Fruit fly (Drosophila melanogaster) whole organism, embryonic: Measurements from ENCODE around the gene CG42759.
A peak's percentile ranks its signal among the peaks of the same experiment; 100 is the strongest.

Experiments used
- Bdp1 ChIP-seq: fragments of 200-800 bp; sonication (Bioruptor generic); optimal IDR thresholded peaks from 3 replicates; lab custom pipeline; 2016; ENCODE audit warnings: missing biosample characterization, missing genetic modification characterization
- C15 ChIP-seq: fragments of 200-800 bp; sonication (Bioruptor generic); IDR thresholded peaks from 3 replicates; pipeline ENCODE4 v1.3.6; 2022; ENCODE audit warnings: missing biosample characterization, missing genetic modification characterization
- CG1024 ChIP-seq: fragments of 200-800 bp; sonication (Bioruptor generic); IDR thresholded peaks from 2 replicates; pipeline ENCODE4 v1.3.6; 2022; ENCODE audit warnings: missing biosample characterization, missing genetic modification characterization
- CG10543 ChIP-seq: fragments of 200-800 bp; sonication (Bioruptor generic); optimal IDR thresholded peaks from 3 replicates; lab custom pipeline; 2017; ENCODE audit warnings: missing biosample characterization, mild to moderate bottlenecking, missing genetic modification characterization, moderate library complexity
- CG12071 ChIP-seq: fragments of 200-800 bp; sonication (Bioruptor generic); optimal IDR thresholded peaks from 3 replicates; lab custom pipeline; 2018; ENCODE audit warnings: missing biosample characterization, mild to moderate bottlenecking, missing genetic modification characterization
- CG14014 ChIP-seq: fragments of 200-800 bp; sonication (Bioruptor generic); IDR thresholded peaks from 2 replicates; pipeline ENCODE4 v1.3.6; 2022; ENCODE audit warnings: missing biosample characterization, missing genetic modification characterization
- CG1647 ChIP-seq: fragments of 200-800 bp; sonication (Bioruptor generic); optimal IDR thresholded peaks from 3 replicates; lab custom pipeline; 2016; ENCODE audit warnings: missing biosample characterization, missing genetic modification characterization
- CG17912 ChIP-seq: fragments of 200-800 bp; sonication (Bioruptor generic); optimal IDR thresholded peaks from 2 replicates; lab custom pipeline; 2018; ENCODE audit warnings: missing biosample characterization, mild to moderate bottlenecking, missing genetic modification characterization
- CG18599 ChIP-seq: fragments of 200-800 bp; sonication (Bioruptor generic); optimal IDR thresholded peaks from 3 replicates; lab custom pipeline; 2017; ENCODE audit warnings: missing biosample characterization, missing genetic modification characterization, mild to moderate bottlenecking, moderate library complexity, missing genetic modification reagents
- CG32532 ChIP-seq: fragments of 200-800 bp; sonication (Bioruptor generic); IDR thresholded peaks from 2 replicates; pipeline ENCODE4 v1.3.6; 2022; ENCODE audit warnings: missing biosample characterization, missing genetic modification characterization
- CG3847 ChIP-seq: fragments of 200-800 bp; sonication (Bioruptor generic); IDR thresholded peaks from 2 replicates; pipeline ENCODE4 v1.3.6; 2022; ENCODE audit warnings: missing biosample characterization, missing genetic modification characterization
- CG4282 ChIP-seq: fragments of 200-800 bp; sonication (Bioruptor generic); optimal IDR thresholded peaks from 2 replicates; lab custom pipeline; 2016; ENCODE audit warnings: missing biosample characterization, missing genetic modification characterization
- CG8281 ChIP-seq: fragments of 200-800 bp; sonication (Bioruptor generic); optimal IDR thresholded peaks from 2 replicates; lab custom pipeline; 2018; ENCODE audit warnings: missing biosample characterization, mild to moderate bottlenecking, missing genetic modification characterization, moderate library complexity
- CG8924 ChIP-seq: fragments of 200-800 bp; optimal IDR thresholded peaks from 3 replicates; lab custom pipeline; 2019; ENCODE audit warnings: missing biosample characterization, mild to moderate bottlenecking, missing genetic modification characterization, moderate library complexity
- CHES-1-like ChIP-seq: fragments of 200-800 bp; sonication (Bioruptor generic); optimal IDR thresholded peaks from 2 replicates; lab custom pipeline; 2016; ENCODE audit warnings: missing biosample characterization, missing genetic modification characterization
- H15 ChIP-seq: fragments of 200-800 bp; sonication (Bioruptor generic); IDR thresholded peaks from 3 replicates; pipeline ENCODE4 v1.3.6; 2022; ENCODE audit warnings: missing biosample characterization, missing genetic modification characterization
- HHEX ChIP-seq: fragments of 200-800 bp; sonication (Bioruptor generic); optimal IDR thresholded peaks from 3 replicates; lab custom pipeline; 2017; ENCODE audit warnings: missing biosample characterization, mild to moderate bottlenecking, missing genetic modification characterization, missing genetic modification reagents
- Hmr ChIP-seq: fragments of 200-800 bp; sonication (Bioruptor generic); optimal IDR thresholded peaks from 3 replicates; lab custom pipeline; 2017; ENCODE audit warnings: mild to moderate bottlenecking, missing biosample characterization, missing genetic modification reagents, missing genetic modification characterization
- Mes4 ChIP-seq: fragments of 200-800 bp; sonication (Bioruptor generic); optimal IDR thresholded peaks from 2 replicates; lab custom pipeline; 2016; ENCODE audit warnings: missing biosample characterization, missing genetic modification characterization
- Nf-YA ChIP-seq: fragments of 200-800 bp; sonication (Bioruptor generic); IDR thresholded peaks from 2 replicates; pipeline ENCODE4 v1.3.6; 2022; ENCODE audit warnings: missing biosample characterization, missing genetic modification characterization
- Oli ChIP-seq: fragments of 200-800 bp; sonication (Bioruptor generic); optimal IDR thresholded peaks from 2 replicates; lab custom pipeline; 2018; ENCODE audit warnings: missing biosample characterization, mild to moderate bottlenecking, missing genetic modification characterization, moderate library complexity
- Six4 ChIP-seq: fragments of 200-800 bp; sonication (Bioruptor generic); optimal IDR thresholded peaks from 2 replicates; lab custom pipeline; 2016; ENCODE audit warnings: missing biosample characterization, missing genetic modification characterization
- Sry-β ChIP-seq: fragments of 200-800 bp; sonication (Bioruptor generic); optimal IDR thresholded peaks from 2 replicates; lab custom pipeline; 2018; ENCODE audit warnings: missing biosample characterization, mild to moderate bottlenecking, missing genetic modification characterization, moderate library complexity
- Sry-δ ChIP-seq: fragments of 200-800 bp; sonication (Bioruptor generic); optimal IDR thresholded peaks from 2 replicates; lab custom pipeline; 2016; ENCODE audit warnings: missing biosample characterization, missing genetic modification characterization
- Ssrp ChIP-seq: fragments of 200-800 bp; sonication (Bioruptor generic); optimal IDR thresholded peaks from 2 replicates; lab custom pipeline; 2018; ENCODE audit warnings: missing biosample characterization, mild to moderate bottlenecking, missing genetic modification characterization, moderate library complexity
- Xrp1 ChIP-seq: fragments of 200-800 bp; sonication (Bioruptor generic); IDR thresholded peaks from 2 replicates; pipeline ENCODE4 v1.3.6; 2022; ENCODE audit warnings: missing biosample characterization, missing genetic modification characterization
- ato ChIP-seq: fragments of 200-800 bp; sonication (Bioruptor generic); IDR thresholded peaks from 2 replicates; pipeline ENCODE4 v1.3.6; 2022; ENCODE audit warnings: missing biosample characterization, missing genetic modification characterization; ENCODE audit not compliant: partially characterized antibody
- chn ChIP-seq: fragments of 200-800 bp; sonication (Bioruptor generic); optimal IDR thresholded peaks from 2 replicates; lab custom pipeline; 2016; ENCODE audit warnings: missing biosample characterization, missing genetic modification characterization
- grau ChIP-seq: fragments of 200-800 bp; optimal IDR thresholded peaks from 3 replicates; lab custom pipeline; 2019; ENCODE audit warnings: missing biosample characterization, mild to moderate bottlenecking, missing genetic modification characterization, moderate library complexity
- hb ChIP-seq: fragments of 200-800 bp; sonication (Bioruptor generic); IDR thresholded peaks from 3 replicates; pipeline ENCODE4 v1.3.6; 2022; ENCODE audit warnings: missing biosample characterization, missing genetic modification characterization; ENCODE audit not compliant: partially characterized antibody
- insv ChIP-seq, 2 experiments: fragments of 200-800 bp; sonication (Bioruptor generic); optimal IDR thresholded peaks; 3 replicates each; lab custom pipeline; 2016 to 2018; ENCODE audit warnings: missing biosample characterization in 2 of 2, missing genetic modification characterization in 2 of 2
- kay ChIP-seq: fragments of 200-800 bp; sonication (Bioruptor generic); optimal IDR thresholded peaks from 2 replicates; lab custom pipeline; 2016; ENCODE audit warnings: missing biosample characterization, missing genetic modification characterization
- ken ChIP-seq: fragments of 200-800 bp; sonication (Bioruptor generic); IDR thresholded peaks from 3 replicates; pipeline ENCODE4 v1.3.6; 2022; ENCODE audit warnings: missing biosample characterization, missing genetic modification characterization
- klu ChIP-seq: fragments of 200-800 bp; sonication (Bioruptor generic); IDR thresholded peaks from 2 replicates; pipeline ENCODE4 v1.3.6; 2022; ENCODE audit warnings: missing biosample characterization, missing genetic modification characterization
- oc ChIP-seq: fragments of 200-800 bp; sonication (Bioruptor generic); optimal IDR thresholded peaks from 2 replicates; lab custom pipeline; 2018; ENCODE audit warnings: missing biosample characterization, mild to moderate bottlenecking, missing genetic modification characterization, moderate library complexity
- pita ChIP-seq: fragments of 200-800 bp; sonication (Bioruptor generic); optimal IDR thresholded peaks from 2 replicates; lab custom pipeline; 2017; ENCODE audit warnings: missing biosample characterization, mild to moderate bottlenecking, missing genetic modification characterization
- tio ChIP-seq: fragments of 200-800 bp; sonication (Bioruptor generic); optimal IDR thresholded peaks from 2 replicates; lab custom pipeline; 2017; ENCODE audit warnings: missing biosample characterization, missing genetic modification characterization, inconsistent platforms
- vvl ChIP-seq: fragments of 200-800 bp; sonication (Bioruptor generic); IDR thresholded peaks from 2 replicates; pipeline ENCODE4 v1.3.6; 2022; ENCODE audit warnings: missing biosample characterization, missing genetic modification characterization
- wdn ChIP-seq: fragments of 200-800 bp; sonication (Bioruptor generic); IDR thresholded peaks from 2 replicates; pipeline ENCODE4 v1.3.6; 2022; ENCODE audit warnings: missing biosample characterization, missing genetic modification characterization
- yki ChIP-seq: fragments of >200 bp; optimal IDR thresholded peaks from 3 replicates; lab custom pipeline; 2018
- z ChIP-seq: fragments of 200-800 bp; sonication (Bioruptor generic); IDR thresholded peaks from 3 replicates; pipeline ENCODE4 v1.3.6; 2022; ENCODE audit warnings: missing biosample characterization, missing genetic modification characterization

Gene CG42759

dm6 chr3R:10170356-10170876, 27.5 kb downstream of the CG42759 start, which contains the start of gene Best1 (continued):
- TF ChIP-seq chn (GFP tag; lab: Kevin White, UChicago) (peak; percentile 54), CG1024 (GFP tag; lab: Robert Waterston, UW) (peak; percentile 83), CHES-1-like (GFP tag; lab: Kevin White, UChicago) (peak; percentile 65), CG18599 (GFP tag; lab: Kevin White, UChicago) (peak; percentile 94), CG10543 (GFP tag; lab: Kevin White, UChicago) (peak; percentile 79), ato (GFP tag; lab: Robert Waterston, UW) (peak; percentile 54; the same call in 1 of the 2 replicates), CG8924 (tag; lab: Kevin White, UChicago) (peak; percentile 93), CG4282 (peak; percentile 26), ken (peak; percentile 91), tio (peak; percentile 62), hb (peak; percentile 60; the same call in 1 of the 3 replicates), CG1647 (peak; percentile 24), Six4 (GFP tag; lab: Kevin White, UChicago) (peak; percentile 68), vvl (GFP tag; lab: Robert Waterston, UW) (peak; percentile 96), kay (GFP tag; lab: Kevin White, UChicago) (peak; percentile 61), wdn (GFP tag; lab: Robert Waterston, UW) (peak; percentile 86), Hmr (peak; percentile 95), CG12071 (GFP tag; lab: Kevin White, UChicago) (peak; percentile 80), Bdp1 (GFP tag; lab: Kevin White, UChicago) (no peak), CG8281 (tag; lab: Kevin White, UChicago) (peak; percentile 63), oc (tag; lab: Kevin White, UChicago) (peak; percentile 97), CG17912 (GFP tag; lab: Kevin White, UChicago) (peak; percentile 30), yki (lab: Kevin White, UChicago) (peak; percentile 61), Oli (tag; lab: Kevin White, UChicago) (peak; percentile 90), insv (GFP tag; optimal IDR thresholded peaks at IDR 0.05; lab: Kevin White, UChicago) (peak in 1 of 2 experiments; percentile 64), H15 (GFP tag; lab: Robert Waterston, UW) (peak; percentile 93), z (peak; percentile 85), CG3847 (GFP tag; lab: Robert Waterston, UW) (peak; percentile 91), Xrp1 (GFP tag; lab: Robert Waterston, UW) (peak; percentile 97), Sry-β (peak; percentile 35), Nf-YA (GFP tag; lab: Robert Waterston, UW) (peak; percentile 87), HHEX (GFP tag; lab: Kevin White, UChicago) (peak; percentile 91), C15 (GFP tag; lab: Robert Waterston, UW) (peak; percentile 75; the same call in 2 of the 3 replicates), grau (tag; lab: Kevin White, UChicago) (peak; percentile 93), CG32532 (GFP tag; lab: Robert Waterston, UW) (peak; percentile 98), CG14014 (GFP tag; lab: Robert Waterston, UW) (peak; percentile 91), Ssrp (tag; lab: Kevin White, UChicago) (peak; percentile 88), Mes4 (GFP tag; lab: Kevin White, UChicago) (peak; percentile 43), pita (GFP tag; lab: Kevin White, UChicago) (no peak), Sry-δ (GFP tag; lab: Kevin White, UChicago) (peak; percentile 12), klu (GFP tag; lab: Robert Waterston, UW) (peak; percentile 78)
